Fruit fly (Drosophila melanogaster) S2 (cell line): ENCODE measurements around the gene CBP.

ENCODE experiments used
- CG8478 ChIP-seq: fragments of >200 bp; optimal IDR thresholded peaks from 2 replicates; lab custom pipeline; 2018
- CTCF ChIP-seq, 2 experiments: fragments of >200 bp; optimal IDR thresholded peaks; 2 replicates each; lab custom pipeline; 2018

CBP gene

DNA sequence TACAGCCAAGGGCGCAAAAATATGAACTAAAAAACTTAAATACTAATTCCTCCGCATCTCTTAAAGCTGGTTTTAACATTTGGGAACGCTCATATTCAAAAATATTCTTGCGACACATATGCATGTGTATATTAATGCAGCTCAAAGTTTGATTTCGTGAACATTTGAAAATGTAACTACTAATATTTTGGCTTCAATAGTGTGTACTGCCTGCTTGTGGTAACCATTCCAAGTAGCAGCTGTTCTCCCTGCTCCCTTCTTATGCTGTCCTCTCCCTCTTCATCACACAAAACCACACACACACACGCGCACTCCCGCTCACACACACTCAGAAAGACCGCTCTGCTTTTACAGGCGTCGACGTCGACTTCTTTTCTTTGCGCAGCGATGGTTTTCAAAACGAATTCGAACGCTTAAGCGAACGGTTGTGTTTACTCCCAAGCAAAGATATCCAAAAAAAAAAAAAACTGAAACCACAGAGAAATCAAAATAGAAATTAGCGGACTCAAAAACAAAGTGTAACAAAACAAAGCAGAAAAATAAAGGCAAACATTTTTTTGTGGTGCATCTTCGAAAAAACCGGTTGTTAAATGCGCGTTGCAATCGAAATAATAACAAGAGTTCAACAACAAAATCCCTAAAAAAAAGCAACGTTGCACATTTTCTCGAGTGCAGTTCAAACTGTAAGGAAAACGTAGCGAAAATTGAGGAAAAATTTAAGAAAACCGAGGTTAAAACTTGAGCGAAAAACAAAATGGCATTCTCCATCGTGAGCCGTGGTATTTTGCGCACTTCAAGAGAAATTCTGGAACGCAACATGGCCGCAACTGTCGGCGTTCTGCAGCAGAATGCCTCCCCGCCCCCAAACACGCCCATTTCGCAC lies at the start of gene CBP:
CBP (plus strand) TSS at position 391 of the 883 bp plus-strand sequence.
- TF ChIP-seq CG8478 (lab: Kevin White, UChicago) (no peak), CTCF (optimal IDR thresholded peaks at IDR 0.05; lab: Kevin White, UChicago) (no peak)

DNA sequence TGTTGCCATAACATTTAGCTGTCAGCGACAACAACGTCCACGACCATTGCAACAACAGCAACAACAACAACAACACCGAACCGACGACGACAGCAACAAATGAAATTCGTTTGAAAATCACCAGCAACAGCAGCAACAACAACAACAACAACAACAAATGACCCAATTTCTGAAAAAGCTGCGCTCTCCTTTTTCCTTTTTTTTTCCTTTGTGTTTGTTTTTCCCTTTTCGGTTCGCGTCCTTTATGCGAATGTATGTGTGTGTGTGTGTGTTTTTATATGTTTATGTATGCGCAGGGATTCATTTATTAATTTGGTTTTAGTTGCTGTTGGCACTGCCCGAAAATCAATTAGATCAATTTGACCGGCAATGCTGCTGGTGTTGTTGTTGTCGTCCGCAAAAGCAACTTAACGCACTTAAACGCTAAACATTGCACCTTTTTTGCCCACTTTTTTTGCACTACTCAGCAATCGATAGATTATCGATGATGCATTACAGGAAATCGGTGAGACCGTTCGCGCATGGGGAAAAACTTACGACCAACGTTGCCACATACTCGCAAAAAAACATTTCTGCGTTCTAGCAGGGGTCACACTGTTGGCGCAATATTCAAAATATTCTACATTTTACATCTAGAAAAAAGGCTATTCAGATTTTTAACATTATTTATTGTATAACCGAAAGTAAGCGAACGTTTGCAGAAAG lies 46.2 kb upstream of the CBP start, which contains the start of gene unc-119:
unc-119 (minus strand) TSS at position 488 of the 705 bp plus-strand sequence.
- TF ChIP-seq CG8478 (lab: Kevin White, UChicago), result no peak
- peak; percentile 42 to 60 for TF ChIP-seq CTCF (optimal IDR thresholded peaks at IDR 0.05; lab: Kevin White, UChicago)

DNA sequence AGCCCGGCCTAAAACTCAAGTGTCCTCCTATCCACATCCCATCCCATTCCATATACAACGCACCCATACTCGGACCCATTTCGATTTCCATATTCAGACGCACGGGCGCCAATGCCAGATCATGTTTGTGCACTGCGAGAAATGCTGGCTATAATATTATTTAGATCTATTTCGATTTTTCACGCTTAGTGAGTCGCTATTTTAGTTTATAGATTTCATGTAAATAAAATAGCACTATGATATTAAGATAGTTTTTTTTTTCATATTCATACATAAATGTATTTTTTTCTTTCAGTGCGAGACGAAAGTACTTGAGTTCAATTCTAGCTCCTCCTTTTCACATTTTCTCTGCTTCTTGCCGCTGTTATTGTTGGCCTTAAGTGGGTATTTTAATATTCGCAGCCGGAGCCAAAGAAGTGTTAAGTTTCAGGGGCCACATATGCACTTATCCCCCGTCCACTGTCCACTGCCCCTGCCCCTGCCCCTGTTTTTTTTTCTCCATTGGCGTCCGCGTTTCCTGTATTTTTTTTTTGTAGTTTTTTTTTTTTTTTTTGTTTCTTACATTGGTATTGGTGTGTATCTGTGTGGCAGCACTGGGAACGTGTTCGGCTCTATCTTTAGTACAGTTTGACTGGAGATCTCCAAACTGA lies 45.2 kb upstream of the CBP start:
- no peak for TF ChIP-seq CTCF (optimal IDR thresholded peaks at IDR 0.05; lab: Kevin White, UChicago)

DNA sequence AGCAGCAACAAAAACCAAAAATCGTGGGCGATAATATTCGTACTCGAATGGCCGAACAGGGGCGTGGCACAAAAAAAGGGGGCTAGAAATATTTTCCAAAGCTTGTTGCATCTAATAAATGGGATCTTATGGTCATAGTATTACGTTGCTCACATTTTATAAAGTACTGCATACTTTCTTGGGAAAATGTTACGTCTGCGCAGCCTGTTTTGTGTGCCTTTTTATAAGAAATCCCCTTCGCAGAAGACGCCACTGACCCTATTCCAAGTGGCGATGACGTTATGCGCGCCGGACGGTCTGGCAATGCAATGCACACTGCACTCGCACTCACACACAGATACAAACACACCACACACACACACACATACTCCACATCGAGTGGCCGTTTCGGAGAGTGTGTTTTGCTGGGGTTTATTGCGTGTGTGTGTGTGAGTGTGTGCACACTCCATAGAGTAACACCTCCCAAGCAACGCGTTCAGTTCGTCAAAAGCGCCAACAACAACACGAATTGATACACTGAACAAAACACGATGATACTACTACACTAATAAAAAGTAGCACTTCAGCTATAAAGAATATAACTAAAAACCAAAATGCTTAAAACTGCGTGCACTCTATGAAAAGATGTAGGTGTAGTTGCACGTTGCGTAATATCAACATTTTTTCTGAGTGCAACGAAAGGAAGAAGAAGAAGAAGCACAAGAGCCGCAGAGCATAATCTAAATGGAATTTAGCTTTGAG lies 43.8 kb upstream of the CBP start:
- TF ChIP-seq CG8478 (lab: Kevin White, UChicago) (no peak), CTCF (optimal IDR thresholded peaks at IDR 0.05; lab: Kevin White, UChicago) (no peak)

DNA sequence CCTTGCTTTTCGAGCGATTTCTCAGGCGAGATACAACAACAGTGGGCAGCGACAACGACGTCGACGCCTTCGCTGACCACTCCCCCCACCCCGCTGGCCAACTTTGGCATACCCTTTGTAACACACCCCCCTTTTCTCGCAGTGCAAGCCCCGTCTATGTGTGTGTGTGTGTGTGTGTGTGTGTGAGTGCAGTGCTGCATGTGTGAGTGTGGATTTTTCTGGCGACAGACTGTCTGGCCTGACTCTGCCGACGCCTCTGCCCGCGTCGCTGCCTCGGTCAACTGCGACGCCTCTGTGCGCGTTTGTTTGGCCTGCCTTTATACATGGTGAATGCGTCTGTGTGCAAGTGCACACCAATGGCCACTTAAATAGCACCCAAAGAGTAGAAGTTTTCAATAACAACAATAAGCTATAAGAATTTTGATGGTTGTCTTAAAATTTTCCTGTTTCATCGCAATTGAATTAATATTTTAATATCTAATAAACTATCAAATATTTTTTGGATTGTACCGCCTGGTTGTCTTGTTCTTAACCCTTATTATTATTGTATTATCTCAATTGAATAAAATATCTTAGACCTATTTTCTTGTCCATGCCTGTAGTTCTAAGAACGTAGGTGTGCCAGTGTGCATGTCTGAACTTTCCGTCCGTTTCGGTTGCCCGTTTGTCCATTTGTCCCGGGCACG lies 43.1 kb upstream of the CBP start:
- TF ChIP-seq CTCF (optimal IDR thresholded peaks at IDR 0.05; lab: Kevin White, UChicago) (no peak), CG8478 (lab: Kevin White, UChicago) (no peak)

DNA sequence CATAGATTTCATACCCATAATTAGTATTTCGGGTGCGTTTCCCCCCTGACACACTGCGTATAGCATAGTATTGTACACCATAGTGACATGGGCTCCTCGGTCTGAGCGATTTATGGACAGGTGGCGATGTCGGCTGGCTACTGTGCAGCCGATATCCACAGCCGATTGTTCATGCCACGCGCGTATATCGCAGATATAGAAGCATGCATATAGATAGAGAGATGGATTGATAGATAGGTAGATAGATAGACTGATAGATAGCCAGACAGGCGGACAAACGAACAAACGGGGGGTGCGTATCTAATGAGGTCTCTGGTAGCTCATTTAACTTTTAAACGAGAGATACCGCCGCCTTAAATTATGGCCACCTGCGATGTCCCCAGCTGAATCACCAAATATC lies 41.2 kb upstream of the CBP start:
- TF ChIP-seq CG8478 (lab: Kevin White, UChicago) (no peak), CTCF (optimal IDR thresholded peaks at IDR 0.05; lab: Kevin White, UChicago) (no peak)

DNA sequence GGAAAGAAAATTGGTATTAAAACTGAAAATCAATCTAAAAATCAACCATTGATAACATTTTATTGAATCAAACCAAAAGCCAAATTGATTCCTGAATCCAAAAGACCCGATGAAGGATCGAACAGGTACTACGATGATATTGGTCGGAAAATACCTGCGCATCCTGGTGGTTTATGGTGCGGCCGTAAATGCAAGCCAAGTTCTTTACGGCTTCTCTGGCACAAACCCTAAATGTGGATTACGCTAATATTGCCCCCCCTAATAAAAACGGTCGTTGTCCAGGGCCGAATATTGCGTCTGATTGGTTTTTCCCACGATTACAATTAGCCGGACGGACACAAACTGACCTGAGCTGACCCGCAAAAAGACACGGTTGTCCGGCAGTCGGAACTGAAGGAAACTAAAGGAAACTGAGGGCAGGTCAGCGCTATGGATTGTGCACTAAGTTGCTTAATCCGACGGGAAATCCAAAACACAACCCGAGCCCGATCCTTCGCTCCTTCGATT lies 40.4 kb upstream of the CBP start:
- TF ChIP-seq CTCF (optimal IDR thresholded peaks at IDR 0.05; lab: Kevin White, UChicago), result no peak
- no peak for TF ChIP-seq CG8478 (lab: Kevin White, UChicago)

DNA sequence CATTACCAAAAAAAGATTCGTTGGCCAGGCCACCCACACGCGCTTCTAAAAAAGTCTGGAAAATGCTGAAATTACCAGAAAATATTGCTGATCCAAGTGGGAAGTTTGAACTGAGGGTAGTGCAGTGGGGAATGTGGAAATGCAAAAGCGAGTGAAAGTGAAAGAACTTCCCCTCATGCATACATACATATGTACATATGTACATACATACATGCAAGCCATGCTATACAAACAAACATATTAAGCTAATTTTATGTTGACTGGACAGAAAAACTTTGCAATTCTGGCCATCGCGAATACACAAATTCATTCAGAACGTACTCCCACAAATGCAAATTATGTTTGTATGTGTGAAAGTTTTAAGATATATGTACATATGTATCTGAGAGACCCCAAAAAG lies 38.8 kb upstream of the CBP start:
- TF ChIP-seq CG8478 (lab: Kevin White, UChicago) (no peak), CTCF (optimal IDR thresholded peaks at IDR 0.05; lab: Kevin White, UChicago) (no peak)

DNA sequence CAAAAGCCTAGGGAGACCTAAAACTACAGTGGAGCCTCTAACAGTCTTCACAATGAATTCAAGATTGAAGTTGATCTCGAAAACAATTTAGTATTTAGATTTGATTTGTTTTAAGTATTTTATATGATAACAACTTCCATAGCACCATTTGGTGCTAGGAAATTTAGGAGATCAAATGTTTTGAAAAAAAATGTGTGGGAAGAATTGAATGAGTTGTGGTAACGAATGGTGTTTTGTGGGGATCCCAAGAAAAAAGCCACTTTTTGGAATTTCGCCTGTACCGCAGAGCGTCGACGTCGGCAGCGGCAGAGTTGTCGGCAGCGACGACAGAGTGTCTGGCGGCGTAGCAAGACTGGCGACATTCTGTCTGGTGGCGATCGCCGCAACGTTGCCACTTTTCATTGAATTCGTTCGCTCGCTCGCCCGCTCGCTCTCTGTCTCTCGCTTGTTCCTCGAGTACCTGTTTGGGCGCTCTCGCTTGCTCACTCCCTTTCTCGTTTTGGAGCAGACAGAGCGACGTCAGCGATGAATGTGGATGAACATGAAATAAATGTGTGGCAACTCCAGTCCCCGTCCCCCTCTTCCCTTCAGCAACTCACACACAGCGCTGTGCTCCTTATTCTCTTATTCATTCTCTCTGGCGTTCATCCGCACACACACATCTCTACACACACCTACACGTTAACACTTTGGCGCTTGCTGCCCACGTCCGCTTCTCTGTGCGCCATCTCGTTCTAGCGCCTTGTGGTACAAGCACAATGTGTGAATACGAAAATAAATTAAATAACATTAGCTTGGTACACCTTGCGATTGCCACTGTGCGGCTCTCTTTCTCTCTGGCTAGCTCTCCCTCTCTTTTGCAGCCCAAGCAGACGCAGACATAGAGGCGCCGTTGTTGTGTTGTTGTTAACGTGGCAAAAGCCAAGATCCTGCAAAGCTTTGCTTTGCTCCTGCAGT lies 37.5 kb upstream of the CBP start:
- TF ChIP-seq CTCF (optimal IDR thresholded peaks at IDR 0.05; lab: Kevin White, UChicago) (no peak), CG8478 (lab: Kevin White, UChicago) (no peak)

DNA sequence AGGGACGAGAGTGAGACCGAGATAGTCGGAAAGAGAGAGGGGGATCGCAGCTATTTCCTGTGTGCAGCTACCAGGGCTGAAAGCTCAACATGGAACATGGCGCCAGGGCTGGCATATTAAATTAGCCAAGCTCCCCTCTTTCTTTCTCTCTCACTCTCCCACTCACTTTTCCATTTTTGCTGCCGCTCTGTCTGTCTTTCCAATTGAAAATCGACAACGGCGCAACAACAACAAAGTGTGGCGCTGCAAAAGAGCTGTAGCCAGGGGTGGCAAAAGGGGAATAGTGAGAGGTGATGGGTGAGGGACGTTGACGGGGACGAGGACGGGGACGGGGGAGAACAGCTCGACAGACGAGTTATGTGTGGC lies 36.8 kb upstream of the CBP start:
- no peak for TF ChIP-seq CTCF (optimal IDR thresholded peaks at IDR 0.05; lab: Kevin White, UChicago)
- no peak for TF ChIP-seq CG8478 (lab: Kevin White, UChicago)

DNA sequence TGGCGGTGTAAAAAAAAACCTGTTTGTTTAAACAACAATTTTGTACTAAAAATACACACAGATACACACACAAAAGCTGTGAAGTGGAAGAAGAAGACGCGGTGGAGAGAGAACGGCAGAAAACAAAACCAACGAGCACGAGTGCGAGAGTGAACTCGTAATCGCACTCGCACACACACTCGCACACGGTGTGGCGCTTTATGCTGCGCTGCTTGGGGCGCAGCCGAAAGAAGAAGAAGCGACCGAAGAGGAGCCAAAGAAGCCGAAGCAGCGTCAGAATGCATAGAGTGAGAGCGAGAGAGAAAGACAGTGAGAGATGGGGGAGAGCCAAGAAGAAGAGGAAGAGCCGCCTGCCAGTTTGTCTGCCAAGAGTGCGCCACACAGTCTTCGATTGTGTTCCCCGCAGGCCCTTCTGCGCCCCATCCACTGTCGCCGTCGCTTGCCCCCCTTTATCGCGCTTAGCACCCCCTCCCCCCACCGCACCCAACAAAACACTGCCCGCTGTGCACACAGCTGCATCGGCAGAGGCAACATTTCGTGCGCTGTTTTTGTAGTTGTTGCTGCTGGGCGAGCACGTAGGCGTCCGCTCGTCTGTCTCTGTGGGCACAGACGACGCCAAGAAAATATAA lies 36.3 kb upstream of the CBP start:
- TF ChIP-seq CTCF (optimal IDR thresholded peaks at IDR 0.05; lab: Kevin White, UChicago) (no peak), CG8478 (lab: Kevin White, UChicago) (no peak)
